Worm (Caenorhabditis elegans) whole organism, late embryonic: ENCODE results near the gene srr-10.

ENCODE experiments used
- C38D4.7 ChIP-seq: fragments of 200-800 bp; sonication (Bioruptor generic); optimal IDR thresholded peaks from 2 replicates; lab custom pipeline; 2018; ENCODE audit warnings: mild to moderate bottlenecking, missing genetic modification characterization, moderate library complexity, missing compliant biosample characterization
- F13H6.1 ChIP-seq: sonication (generic microtip); optimal IDR thresholded peaks from 2 replicates; lab custom pipeline; 2016; ENCODE audit warnings: missing genetic modification characterization, missing compliant biosample characterization
- K02D7.2 ChIP-seq: sonication (generic microtip); optimal IDR thresholded peaks from 2 replicates; lab custom pipeline; 2017; ENCODE audit warnings: mild to moderate bottlenecking, missing genetic modification characterization, missing compliant biosample characterization
- K09A11.1 ChIP-seq: sonication (generic microtip); optimal IDR thresholded peaks from 2 replicates; lab custom pipeline; 2017; ENCODE audit warnings: antibody characterized with exemption, mild to moderate bottlenecking, missing genetic modification characterization, missing compliant biosample characterization; ENCODE audit not compliant: insufficient read depth
- Y22D7AL.16 ChIP-seq: sonication (generic microtip); optimal IDR thresholded peaks from 2 replicates; lab custom pipeline; 2016; ENCODE audit warnings: missing genetic modification characterization, missing compliant biosample characterization
- ceh-19 ChIP-seq: fragments of 200-800 bp; sonication (Bioruptor generic); optimal IDR thresholded peaks from 2 replicates; lab custom pipeline; 2018; ENCODE audit warnings: mild to moderate bottlenecking, missing genetic modification characterization, missing compliant biosample characterization
- ceh-24 ChIP-seq: sonication (generic microtip); optimal IDR thresholded peaks from 2 replicates; lab custom pipeline; 2016; ENCODE audit warnings: mild to moderate bottlenecking, missing genetic modification characterization, missing compliant biosample characterization
- ceh-30 ChIP-seq: fragments of 150-350 bp; optimal IDR thresholded peaks from 2 replicates; lab custom pipeline; 2014; ENCODE audit warnings: missing biosample characterization, missing genetic modification characterization
- dve-1 ChIP-seq: sonication (generic microtip); optimal IDR thresholded peaks from 2 replicates; lab custom pipeline; 2017; ENCODE audit warnings: antibody characterized with exemption, mild to moderate bottlenecking, missing genetic modification characterization, missing compliant biosample characterization
- elt-4 ChIP-seq: sonication (generic microtip); optimal IDR thresholded peaks from 2 replicates; lab custom pipeline; 2016; ENCODE audit warnings: missing genetic modification characterization, missing compliant biosample characterization
- ets-4 ChIP-seq: sonication (generic microtip); optimal IDR thresholded peaks from 2 replicates; lab custom pipeline; 2016; ENCODE audit warnings: missing genetic modification characterization, missing compliant biosample characterization
- fkh-10 ChIP-seq: fragments of 150-350 bp; optimal IDR thresholded peaks from 2 replicates; lab custom pipeline; 2014; ENCODE audit warnings: missing biosample characterization, missing genetic modification reagents, missing genetic modification characterization
- hlh-15 ChIP-seq: sonication (generic microtip); optimal IDR thresholded peaks from 2 replicates; lab custom pipeline; 2016; ENCODE audit warnings: missing genetic modification characterization, missing compliant biosample characterization
- hlh-30 ChIP-seq: sonication (generic microtip); optimal IDR thresholded peaks from 2 replicates; lab custom pipeline; 2017; ENCODE audit warnings: antibody characterized with exemption, missing genetic modification characterization, missing compliant biosample characterization; ENCODE audit not compliant: insufficient read depth
- hlh-6 ChIP-seq: sonication (generic microtip); optimal IDR thresholded peaks from 2 replicates; lab custom pipeline; 2016; ENCODE audit warnings: missing genotype, missing genetic modification characterization, missing compliant biosample characterization
- nfya-1 ChIP-seq: sonication (generic microtip); optimal IDR thresholded peaks from 2 replicates; lab custom pipeline; 2017; ENCODE audit warnings: missing genetic modification characterization, mild to moderate bottlenecking, missing compliant biosample characterization, antibody characterized with exemption, moderate library complexity
- odd-2 ChIP-seq: sonication (generic microtip); optimal IDR thresholded peaks from 2 replicates; lab custom pipeline; 2017; ENCODE audit warnings: antibody characterized with exemption, mild to moderate bottlenecking, missing genetic modification characterization, missing compliant biosample characterization
- pha-4 ChIP-seq: fragments of 150-350 bp; optimal IDR thresholded peaks from 2 replicates; lab custom pipeline; 2018; ENCODE audit warnings: missing biosample characterization, missing genetic modification reagents, missing genetic modification characterization
- pros-1 ChIP-seq: fragments of 150-350 bp; optimal IDR thresholded peaks from 2 replicates; lab custom pipeline; 2014; ENCODE audit warnings: missing biosample characterization, missing genetic modification reagents, missing genetic modification characterization
- ref-2 ChIP-seq: sonication (generic microtip); optimal IDR thresholded peaks from 2 replicates; lab custom pipeline; 2016; ENCODE audit warnings: missing genetic modification characterization, missing compliant biosample characterization
- rnt-1 ChIP-seq: sonication (generic microtip); optimal IDR thresholded peaks from 2 replicates; lab custom pipeline; 2016; ENCODE audit warnings: missing genetic modification characterization, missing compliant biosample characterization
- sox-2 ChIP-seq: fragments of 200-800 bp; sonication (Bioruptor generic); IDR thresholded peaks from 2 replicates; pipeline ENCODE4 v1.3.6; 2022; ENCODE audit warnings: missing genetic modification reagents, missing genetic modification characterization, missing compliant biosample characterization
- sox-4 ChIP-seq: sonication (generic microtip); optimal IDR thresholded peaks from 2 replicates; lab custom pipeline; 2017; ENCODE audit warnings: mild to moderate bottlenecking, missing genetic modification characterization, inconsistent platforms, missing compliant biosample characterization
- syd-9 ChIP-seq: sonication (generic microtip); optimal IDR thresholded peaks from 2 replicates; lab custom pipeline; 2016; ENCODE audit warnings: mild to moderate bottlenecking, missing genetic modification characterization, moderate library complexity, missing compliant biosample characterization
- tbx-7 ChIP-seq: sonication (generic microtip); optimal IDR thresholded peaks from 2 replicates; lab custom pipeline; 2016; ENCODE audit warnings: missing genotype, missing genetic modification characterization, missing compliant biosample characterization
- unc-3 ChIP-seq, 2 experiments: fragments of 200-800 bp in 1 of 2; sonication (Bioruptor generic) in 1 of 2; sonication (generic microtip) in 1 of 2; conservative IDR thresholded peaks in 1 of 2; optimal IDR thresholded peaks in 1 of 2; 2 replicates each; pipeline versions ENCODE4 v1.3.6 to Lab custom; 2016 to 2022; ENCODE audit warnings: missing compliant biosample characterization in 2 of 2, missing genetic modification characterization in 2 of 2, missing genetic modification reagents in 1 of 2
- unc-42 ChIP-seq: sonication (generic microtip); optimal IDR thresholded peaks from 2 replicates; lab custom pipeline; 2016; ENCODE audit warnings: missing genotype, missing genetic modification characterization, missing compliant biosample characterization
- unc-55 ChIP-seq: sonication (generic microtip); optimal IDR thresholded peaks from 2 replicates; lab custom pipeline; 2017; ENCODE audit warnings: missing biosample characterization, missing genetic modification reagents, missing genetic modification characterization

Gene srr-10

DNA sequence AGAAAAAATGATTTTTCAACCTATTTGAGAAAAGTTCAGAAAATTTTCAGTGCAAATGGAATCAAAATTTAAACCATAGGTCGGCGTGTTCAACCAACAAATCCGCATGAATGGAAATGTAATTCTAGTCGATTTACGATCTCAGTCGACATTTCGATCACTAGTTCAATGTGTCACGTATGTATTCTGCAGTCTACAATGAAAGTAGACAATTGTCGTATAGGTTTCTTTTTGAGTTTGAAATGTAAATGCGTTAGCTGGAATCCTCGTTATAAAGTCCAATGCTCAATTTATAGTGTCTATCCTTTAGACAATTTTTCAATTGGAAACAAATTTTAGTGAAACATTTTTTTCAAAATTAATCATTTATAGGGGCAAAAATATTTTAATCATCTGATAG is 19.4 kb upstream of the srr-10 start, which contains the start of gene ZK105.12:
Gene ZK105.12, minus strand, starts transcription at position 101 of the 400 bp plus-strand sequence.
- no peak for TF ChIP-seq pha-4 (tag; lab: Kevin White, UChicago)
- TF ChIP-seq sox-4 (tag; lab: Kevin White, UChicago) = no peak
- no peak for TF ChIP-seq unc-42 (tag; lab: Kevin White, UChicago)
- TF ChIP-seq ets-4 (tag; lab: Kevin White, UChicago) = no peak
- no peak for TF ChIP-seq nfya-1 (tag; lab: Kevin White, UChicago)
- TF ChIP-seq ceh-30 = no peak

DNA sequence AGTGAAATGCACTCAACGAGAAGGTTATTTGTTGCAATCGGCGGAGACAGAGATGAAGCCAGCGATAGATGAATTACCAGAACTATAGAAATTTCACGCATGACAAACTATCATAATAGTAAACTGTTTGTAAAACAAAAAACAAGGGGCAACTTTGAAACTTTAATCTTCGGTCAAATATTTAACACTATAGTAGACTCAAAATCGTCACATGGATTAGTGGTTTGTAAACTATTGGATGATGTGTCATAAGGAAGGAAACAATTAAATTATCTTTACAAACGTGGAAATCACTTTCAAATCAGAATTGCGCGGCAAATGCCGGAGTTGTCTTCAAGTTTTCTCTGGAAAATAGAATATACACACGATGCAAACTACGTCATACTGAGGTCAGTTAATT is 17.8 kb upstream of the srr-10 start, which contains the start of gene ZK105.5:
Gene ZK105.5, minus strand, starts transcription at position 101 of the 400 bp plus-strand sequence.
- no peak for TF ChIP-seq K02D7.2 (tag; lab: Kevin White, UChicago)
- TF ChIP-seq fkh-10 (GFP tag; lab: Kevin White, UChicago) = no peak
- no peak for TF ChIP-seq C38D4.7 (GFP tag; lab: Kevin White, UChicago)
- no peak for TF ChIP-seq tbx-7 (tag; lab: Kevin White, UChicago)
- TF ChIP-seq ceh-19 (GFP tag; lab: Kevin White, UChicago) = no peak
- TF ChIP-seq hlh-6 = no peak
- TF ChIP-seq unc-3 (GFP tag; conservative IDR thresholded peaks at IDR 0.05; lab: Robert Waterston, UW) = no peak
- TF ChIP-seq unc-3 (tag; optimal IDR thresholded peaks at IDR 0.05; lab: Kevin White, UChicago) = no peak

DNA sequence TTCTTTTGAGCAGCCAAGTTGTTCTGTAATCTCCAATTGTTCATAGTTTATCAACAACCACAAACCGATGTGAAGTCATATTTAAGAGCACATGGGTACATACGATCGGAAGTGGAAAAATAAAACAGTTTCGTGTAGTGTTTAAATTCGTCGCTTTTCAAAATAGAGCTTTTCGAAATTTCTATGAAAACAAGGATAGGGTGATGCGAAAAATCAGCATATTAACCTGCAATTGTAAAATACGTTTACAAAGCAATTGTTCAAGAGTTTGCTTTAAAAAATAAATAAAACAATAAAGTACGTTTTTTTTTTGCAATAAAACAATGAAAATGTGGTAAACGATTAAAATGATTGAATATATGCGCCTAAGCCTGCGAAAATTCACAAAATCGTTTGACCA is 13.5 kb upstream of the srr-10 start, which contains the start of gene ZK105.14:
Gene ZK105.14, minus strand, starts transcription at position 101 of the 400 bp plus-strand sequence.
- TF ChIP-seq dve-1 (tag; lab: Kevin White, UChicago) = no peak
- no peak for TF ChIP-seq K09A11.1 (tag; lab: Kevin White, UChicago)
- TF ChIP-seq Y22D7AL.16 (tag; lab: Kevin White, UChicago) = no peak
- no peak for TF ChIP-seq ref-2 (tag; lab: Kevin White, UChicago)
- no peak for TF ChIP-seq rnt-1 (tag; lab: Kevin White, UChicago)
- no peak for TF ChIP-seq unc-55 (GFP tag; lab: Kevin White, UChicago)
- no peak for TF ChIP-seq hlh-6
- TF ChIP-seq ceh-24 = no peak
- TF ChIP-seq ets-4 (tag; lab: Kevin White, UChicago) = no peak
- TF ChIP-seq odd-2 (tag; lab: Kevin White, UChicago) = no peak
- TF ChIP-seq elt-4 (tag; lab: Kevin White, UChicago) = no peak
- no peak for TF ChIP-seq hlh-15 (tag; lab: Kevin White, UChicago)
- TF ChIP-seq F13H6.1 = no peak
- no peak for TF ChIP-seq pros-1 (tag; lab: Kevin White, UChicago)
- TF ChIP-seq, all 69 proteins: peak for 0

DNA sequence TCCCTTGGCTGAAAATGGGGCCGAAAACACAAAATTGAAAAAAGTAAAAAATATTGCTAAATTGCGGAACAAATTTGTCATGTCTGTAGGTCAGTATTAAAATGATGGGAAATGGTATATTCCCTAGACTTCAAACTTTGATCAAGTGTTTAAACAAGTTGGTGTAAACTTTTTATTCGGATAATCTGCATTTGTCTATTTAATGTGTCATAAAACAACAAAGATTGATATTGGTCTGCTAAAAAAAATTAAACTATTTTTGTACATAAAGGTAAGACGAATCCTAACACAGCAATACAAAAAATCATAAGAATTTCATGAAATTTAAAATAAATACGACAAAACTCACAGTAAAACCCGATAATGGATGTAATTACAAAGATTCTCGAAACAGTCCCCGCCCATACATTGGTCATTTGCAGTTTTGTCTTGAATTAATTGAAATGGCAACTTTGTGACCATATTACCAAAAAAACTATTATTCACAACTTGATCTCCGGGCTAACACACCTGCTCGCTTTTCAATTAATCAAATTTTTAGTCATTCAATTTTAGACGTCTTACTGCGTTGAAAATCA is 11.4 kb upstream of the srr-10 start, which contains the start of the genes ZK105.6 and ZK105.8:
Gene ZK105.6, minus strand, starts transcription at position 101 of the 578 bp plus-strand sequence.
Gene ZK105.8, plus strand, starts transcription at position 528 of the 578 bp plus-strand sequence.
- TF ChIP-seq sox-4 (tag; lab: Kevin White, UChicago) (no peak), unc-42 (tag; lab: Kevin White, UChicago) (peak; percentile 18)

DNA sequence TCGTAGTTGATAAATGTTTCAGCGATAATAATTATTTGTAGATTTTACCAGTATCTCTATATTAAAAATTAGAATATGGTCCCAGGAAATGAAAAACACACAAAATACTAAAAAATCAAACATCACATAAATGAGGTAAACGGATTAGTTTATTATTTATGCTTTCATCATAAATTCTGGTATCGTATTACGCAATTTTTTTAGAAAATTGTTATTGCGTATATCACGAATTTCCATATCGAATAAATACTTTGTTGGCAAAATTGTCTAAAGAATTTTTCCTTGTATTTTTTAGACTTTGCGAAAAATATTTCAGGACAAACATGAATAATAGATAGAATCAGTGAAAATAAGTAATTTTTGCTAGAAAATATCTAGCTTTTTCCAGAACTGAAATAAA is 9.2 kb upstream of the srr-10 start:
- TF ChIP-seq fkh-10 (GFP tag; lab: Kevin White, UChicago) (no peak), sox-4 (tag; lab: Kevin White, UChicago) (no peak), sox-2 (no peak), dve-1 (tag; lab: Kevin White, UChicago) (no peak), syd-9 (tag; lab: Kevin White, UChicago) (no peak)

DNA sequence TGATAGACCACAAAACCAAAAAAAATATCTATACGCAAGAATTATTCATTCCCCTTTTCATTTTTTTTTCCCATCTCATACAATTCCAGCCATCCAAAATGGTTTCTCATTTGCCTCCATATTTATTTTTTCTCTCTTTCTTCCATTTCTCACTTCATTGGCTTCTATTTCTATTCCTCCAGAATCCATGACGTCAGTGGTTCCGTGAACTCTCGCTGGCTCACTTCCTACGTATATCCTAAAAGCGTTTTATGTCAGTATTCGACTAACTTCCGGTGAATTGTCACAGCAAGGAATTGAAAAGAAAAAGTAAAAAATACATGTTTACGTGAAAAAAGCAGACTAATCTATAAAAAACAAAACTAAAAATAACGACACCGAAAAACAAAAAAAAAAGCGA is 8.5 kb upstream of the srr-10 start:
- TF ChIP-seq hlh-30 (tag; lab: Kevin White, UChicago) = no peak
- TF ChIP-seq nfya-1 (tag; lab: Kevin White, UChicago) = no peak
- TF ChIP-seq, all 69 proteins: peak for 0
